Worm (Caenorhabditis elegans): ENCODE data around the gene afmd-2.

DNA sequence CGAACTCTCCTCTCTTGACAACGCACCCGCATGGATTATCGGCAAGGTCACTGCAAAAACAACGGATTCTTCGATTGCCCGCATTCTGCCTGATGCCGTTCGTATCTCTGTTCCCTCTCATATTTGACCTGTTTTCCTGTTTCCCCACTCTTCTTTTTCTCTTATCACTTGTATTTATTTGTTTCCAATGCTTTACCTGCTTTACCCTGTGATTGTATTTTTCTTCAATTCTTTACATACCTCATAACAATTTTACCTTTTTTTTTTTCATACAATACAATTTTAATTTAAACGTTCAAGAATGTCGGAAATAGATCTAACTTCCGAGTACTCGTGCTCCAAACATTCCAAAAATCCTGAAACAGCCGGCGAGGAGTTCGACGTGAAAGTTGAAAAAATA, at the start of gene afmd-2:
- no peak for TF ChIP-seq him-1 (tag; optimal IDR thresholded peaks at IDR 0.05)
- no peak for TF ChIP-seq W03F9.2 (tag; optimal IDR thresholded peaks at IDR 0.05)
- TF ChIP-seq dao-5 (tag; optimal IDR thresholded peaks at IDR 0.05): no peak
